Fruit fly (Drosophila melanogaster): ENCODE measurements around the gene CG5984.

Gene CG5984

dm6 chr3R:27246264-27246663 lies 1.5 kb downstream of the CG5984 start:
- TF ChIP-seq Mio (GFP tag; optimal IDR thresholded peaks at IDR 0.05) (no peak), sv (GFP tag; optimal IDR thresholded peaks at IDR 0.05) (no peak), Vsx2 (GFP tag; optimal IDR thresholded peaks at IDR 0.05; ENCODE audit: partially characterized antibody) (no peak), jim (GFP tag; optimal IDR thresholded peaks at IDR 0.05) (no peak), br (GFP tag; optimal IDR thresholded peaks at IDR 0.05) (no peak), CG32264 (GFP tag; optimal IDR thresholded peaks at IDR 0.05) (no peak), sage (GFP tag; optimal IDR thresholded peaks at IDR 0.05) (no peak), OdsH (GFP tag; optimal IDR thresholded peaks at IDR 0.05) (peak; percentile 45), tai (GFP tag; optimal IDR thresholded peaks at IDR 0.05) (no peak), lola (GFP tag; optimal IDR thresholded peaks at IDR 0.05) (no peak), rgr (GFP tag; optimal IDR thresholded peaks at IDR 0.05) (peak; percentile 47), N (GFP tag; optimal IDR thresholded peaks at IDR 0.05) (no peak), foxo (GFP tag; optimal IDR thresholded peaks at IDR 0.05) (peak in 1 of 2 experiments; percentile 46), dl (GFP tag; optimal IDR thresholded peaks at IDR 0.05; ENCODE audit: insufficient read depth in 1 of 2, partially characterized antibody in 2 of 2) (no peak), Abd-B (GFP tag; optimal IDR thresholded peaks at IDR 0.05) (no peak), ey (GFP tag; optimal IDR thresholded peaks at IDR 0.05) (no peak), pan (optimal IDR thresholded peaks at IDR 0.05) (no peak), CG9705 (GFP tag; optimal IDR thresholded peaks at IDR 0.05) (no peak), h (GFP tag; optimal IDR thresholded peaks at IDR 0.05) (peak; percentile 21), HLH106 (tag; optimal IDR thresholded peaks at IDR 0.05) (peak; percentile 56), Rel (GFP tag; optimal IDR thresholded peaks at IDR 0.05) (no peak), Rel (tag; optimal IDR thresholded peaks at IDR 0.05) (no peak), woc (GFP tag; optimal IDR thresholded peaks at IDR 0.05) (no peak), CrebA (GFP tag; optimal IDR thresholded peaks at IDR 0.05; ENCODE audit: borderline replicate concordance) (no peak), GATAd (GFP tag; optimal IDR thresholded peaks at IDR 0.05) (no peak), Hr83 (GFP tag; optimal IDR thresholded peaks at IDR 0.05; ENCODE audit: poor library complexity, severe bottlenecking) (no peak), Sp1 (GFP tag; optimal IDR thresholded peaks at IDR 0.05) (peak; percentile 50), dsf (GFP tag; optimal IDR thresholded peaks at IDR 0.05; ENCODE audit: borderline replicate concordance) (no peak), psq (GFP tag; optimal IDR thresholded peaks at IDR 0.05) (peak; percentile 37)

dm6 chr3R:27245401-27245757 lies 2.4 kb downstream of the CG5984 start:
- TF ChIP-seq foxo (GFP tag; optimal IDR thresholded peaks at IDR 0.05) (peak in 1 of 2 experiments; percentile 18), rgr (GFP tag; optimal IDR thresholded peaks at IDR 0.05) (peak; percentile 8), Dif (GFP tag; optimal IDR thresholded peaks at IDR 0.05; ENCODE audit: partially characterized antibody) (no peak)

dm6 chr3R:27244742-27245400 lies 2.9 kb downstream of the CG5984 start, which contains the start of gene CG18766:
Gene CG18766, minus strand, starts transcription at chr3R:27245249.
- TF ChIP-seq fru (GFP tag; optimal IDR thresholded peaks at IDR 0.05) (peak; percentile 6), h (GFP tag; optimal IDR thresholded peaks at IDR 0.05) (peak; percentile 31), CG32264 (GFP tag; optimal IDR thresholded peaks at IDR 0.05) (no peak), Abd-B (GFP tag; optimal IDR thresholded peaks at IDR 0.05) (no peak), Sp1 (GFP tag; optimal IDR thresholded peaks at IDR 0.05) (no peak), Hr78 (GFP tag; optimal IDR thresholded peaks at IDR 0.05) (no peak), psq (GFP tag; optimal IDR thresholded peaks at IDR 0.05) (peak; percentile 33), dsf (GFP tag; optimal IDR thresholded peaks at IDR 0.05; ENCODE audit: borderline replicate concordance) (no peak), Rel (GFP tag; optimal IDR thresholded peaks at IDR 0.05) (peak; percentile 50), Rel (tag; optimal IDR thresholded peaks at IDR 0.05) (peak; percentile 67), CrebA (GFP tag; optimal IDR thresholded peaks at IDR 0.05; ENCODE audit: borderline replicate concordance) (no peak), Hr83 (GFP tag; optimal IDR thresholded peaks at IDR 0.05; ENCODE audit: poor library complexity, severe bottlenecking) (peak; percentile 79), sv (GFP tag; optimal IDR thresholded peaks at IDR 0.05) (no peak), pan (optimal IDR thresholded peaks at IDR 0.05) (no peak), lola (GFP tag; optimal IDR thresholded peaks at IDR 0.05) (no peak), usp (GFP tag; optimal IDR thresholded peaks at IDR 0.05) (no peak), woc (GFP tag; optimal IDR thresholded peaks at IDR 0.05) (no peak), Dif (GFP tag; optimal IDR thresholded peaks at IDR 0.05; ENCODE audit: partially characterized antibody) (peak; percentile 66), CG9705 (GFP tag; optimal IDR thresholded peaks at IDR 0.05) (no peak), Vsx2 (GFP tag; optimal IDR thresholded peaks at IDR 0.05; ENCODE audit: partially characterized antibody) (peak; percentile 21), dl (GFP tag; optimal IDR thresholded peaks at IDR 0.05; ENCODE audit: insufficient read depth in 1 of 2, partially characterized antibody in 2 of 2) (no peak), jim (GFP tag; optimal IDR thresholded peaks at IDR 0.05) (no peak), Myc (optimal IDR thresholded peaks at IDR 0.05) (no peak), dmrt93B (GFP tag; optimal IDR thresholded peaks at IDR 0.05) (no peak), HLH106 (tag; optimal IDR thresholded peaks at IDR 0.05) (peak; percentile 20), Dfd (GFP tag; optimal IDR thresholded peaks at IDR 0.05) (no peak), rgr (GFP tag; optimal IDR thresholded peaks at IDR 0.05) (peak; percentile 31), Mio (GFP tag; optimal IDR thresholded peaks at IDR 0.05) (no peak), tai (GFP tag; optimal IDR thresholded peaks at IDR 0.05) (no peak), N (GFP tag; optimal IDR thresholded peaks at IDR 0.05) (peak; percentile 32), sage (GFP tag; optimal IDR thresholded peaks at IDR 0.05) (no peak), ey (GFP tag; optimal IDR thresholded peaks at IDR 0.05) (peak; percentile 32), Hnf4 (GFP tag; optimal IDR thresholded peaks at IDR 0.05) (no peak), brk (GFP tag; optimal IDR thresholded peaks at IDR 0.05) (no peak), OdsH (GFP tag; optimal IDR thresholded peaks at IDR 0.05) (peak; percentile 3), GATAd (GFP tag; optimal IDR thresholded peaks at IDR 0.05) (no peak), Jra (GFP tag; optimal IDR thresholded peaks at IDR 0.05) (no peak), br (GFP tag; optimal IDR thresholded peaks at IDR 0.05) (peak; percentile 13), foxo (GFP tag; optimal IDR thresholded peaks at IDR 0.05) (peak in 1 of 2 experiments; percentile 49)

All from whole organism, wandering third instar larva.